Worm (Caenorhabditis elegans): ENCODE data around the gene srd-42.
A peak's percentile ranks its signal among the peaks of the same experiment; 100 is the strongest.

Gene srd-42

DNA sequence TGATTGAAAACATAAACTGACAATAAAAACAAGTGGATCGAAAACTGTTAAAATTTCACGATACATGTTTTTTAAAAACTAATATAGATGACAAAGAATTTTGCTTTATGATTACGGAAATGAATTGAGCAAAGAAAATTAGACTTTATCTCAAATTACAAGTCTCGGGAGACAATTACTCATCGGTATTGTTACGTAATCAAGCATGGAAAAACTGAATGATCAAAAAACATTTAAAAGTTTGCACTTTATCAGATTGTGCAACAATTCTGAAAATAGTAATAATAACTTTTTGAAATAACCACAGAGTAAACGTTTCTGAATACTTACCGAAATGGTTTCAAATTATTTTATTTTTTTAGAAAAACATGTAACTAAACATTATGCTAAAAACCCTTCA is 2.5 kb upstream of the srd-42 start, which contains the start of gene srd-43:
TSS of gene srd-43 (minus strand) at position 66 of the 400 bp plus-strand sequence.
- TF ChIP-seq F57C9.4 (tag; optimal IDR thresholded peaks at IDR 0.05) (no peak), F33H1.4 (GFP tag; IDR thresholded peaks at IDR 0.05) (no peak), hlh-26 (GFP tag; conservative IDR thresholded peaks at IDR 0.05) (no peak), ceh-79 (tag; optimal IDR thresholded peaks at IDR 0.05) (no peak), Y67H2A.10 (GFP tag; conservative IDR thresholded peaks at IDR 0.05) (no peak), madf-10 (tag; optimal IDR thresholded peaks at IDR 0.05) (no peak), lsy-27 (tag; optimal IDR thresholded peaks at IDR 0.05; ENCODE audit: borderline replicate concordance, insufficient read depth) (no peak), efl-1 (GFP tag; optimal IDR thresholded peaks at IDR 0.05) (no peak), snpc-4 (GFP tag; optimal IDR thresholded peaks at IDR 0.05) (no peak), snpc-4 (tag; optimal IDR thresholded peaks at IDR 0.05) (no peak), hmg-1.2 (GFP tag; IDR thresholded peaks at IDR 0.05) (no peak), lin-54 (GFP tag; optimal IDR thresholded peaks at IDR 0.05) (no peak), F55B11.4 (tag; optimal IDR thresholded peaks at IDR 0.05; ENCODE audit: borderline replicate concordance, insufficient read depth) (no peak), ztf-26 (tag; optimal IDR thresholded peaks at IDR 0.05) (no peak)

DNA sequence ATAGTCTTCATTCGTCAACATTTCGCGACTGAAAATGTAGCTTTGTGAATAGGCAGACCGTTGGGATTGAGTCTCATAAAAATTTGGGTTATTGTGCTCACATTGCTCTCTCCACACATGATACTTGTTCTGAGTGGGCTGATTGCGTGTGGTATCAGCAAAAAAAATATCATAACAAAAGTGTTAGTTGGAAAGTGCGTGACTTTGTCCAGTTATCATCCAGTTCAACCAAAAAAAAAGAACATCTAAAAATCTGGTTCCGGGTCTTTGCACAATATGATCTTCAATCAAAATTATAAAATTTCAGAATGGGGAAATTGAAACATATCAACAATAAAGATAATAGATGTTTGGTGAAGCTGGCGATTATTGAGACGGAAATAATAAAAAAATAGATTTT is 2.8 kb downstream of the srd-42 start, which contains the start of gene srd-39:
TSS of gene srd-39 (minus strand) at position 101 of the 400 bp plus-strand sequence.
- TF ChIP-seq F52B5.7 (tag; optimal IDR thresholded peaks at IDR 0.05) (no peak), ekl-4 (GFP tag; IDR thresholded peaks at IDR 0.05) (no peak), K11D2.4 (GFP tag; IDR thresholded peaks at IDR 0.05) (no peak), let-607 (tag; optimal IDR thresholded peaks at IDR 0.05) (no peak), lsl-1 (GFP tag; optimal IDR thresholded peaks at IDR 0.05) (no peak), ceh-91 (GFP tag; IDR thresholded peaks at IDR 0.05) (no peak), hlh-26 (GFP tag; conservative IDR thresholded peaks at IDR 0.05) (no peak), attf-3 (GFP tag; conservative IDR thresholded peaks at IDR 0.05) (no peak), F55B11.4 (tag; optimal IDR thresholded peaks at IDR 0.05; ENCODE audit: borderline replicate concordance, insufficient read depth) (no peak), T26A5.8 (tag; optimal IDR thresholded peaks at IDR 0.05) (no peak), hmg-20 (GFP tag; IDR thresholded peaks at IDR 0.05) (no peak)

DNA sequence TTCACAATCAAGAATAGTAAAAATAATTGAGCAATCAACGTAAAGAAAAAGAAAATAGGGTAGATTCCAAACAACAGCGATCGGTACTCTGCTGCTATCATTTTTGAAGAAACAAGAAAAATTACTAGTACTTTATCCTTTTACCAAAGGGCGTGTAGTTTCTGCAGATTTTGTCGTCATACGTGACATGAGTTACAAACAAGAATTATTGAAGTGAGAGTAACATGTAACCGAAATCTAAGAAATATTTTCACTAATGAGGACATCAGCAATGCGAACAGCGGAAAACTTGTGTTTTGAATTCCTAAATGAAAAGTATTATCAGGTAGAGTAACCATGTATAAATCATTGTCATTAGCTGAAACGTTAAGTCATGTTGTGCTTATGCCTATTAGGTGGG is 8.6 kb downstream of the srd-42 start, which contains the start of gene srd-36:
TSS of gene srd-36 (minus strand) at position 101 of the 400 bp plus-strand sequence.
- TF ChIP-seq hlh-12 (tag; optimal IDR thresholded peaks at IDR 0.05) (no peak), mes-4 (tag; optimal IDR thresholded peaks at IDR 0.05) (no peak), ztf-22 (GFP tag; optimal IDR thresholded peaks at IDR 0.05) (no peak)

- TF ChIP-seq ekl-4 (GFP tag; IDR thresholded peaks at IDR 0.05), result no peak
- TF ChIP-seq B0261.1 (tag; optimal IDR thresholded peaks at IDR 0.05), result peak; percentile 68
- peak in 1 of 2 experiments; percentile 32 for TF ChIP-seq rec-8 (tag; optimal IDR thresholded peaks at IDR 0.05)
- TF ChIP-seq snpc-3.4 (tag; optimal IDR thresholded peaks at IDR 0.05), result peak; percentile 35
- TF ChIP-seq him-1 (tag; optimal IDR thresholded peaks at IDR 0.05), result peak; percentile 40
- no peak for TF ChIP-seq ama-1 (optimal IDR thresholded peaks at IDR 0.05)
- no peak for TF ChIP-seq ama-1 (GFP tag; optimal IDR thresholded peaks at IDR 0.05)
- TF ChIP-seq ets-4 (GFP tag; optimal IDR thresholded peaks at IDR 0.05), result no peak
- TF ChIP-seq snpc-4 (GFP tag; optimal IDR thresholded peaks at IDR 0.05), result peak; percentile 43
- peak in 1 of 4 experiments; percentile 58 for TF ChIP-seq snpc-4 (tag; optimal IDR thresholded peaks at IDR 0.05)
- TF ChIP-seq rpc-1 (optimal IDR thresholded peaks at IDR 0.05), result peak; percentile 79
- TF ChIP-seq rpc-1 (tag; optimal IDR thresholded peaks at IDR 0.05), result peak; percentile 94
- peak; percentile 8 for TF ChIP-seq nhr-179 (tag; optimal IDR thresholded peaks at IDR 0.05)
- TF ChIP-seq hrde-1 (tag; optimal IDR thresholded peaks at IDR 0.05; ENCODE audit: borderline replicate concordance), result no peak
- TF ChIP-seq mes-4 (tag; optimal IDR thresholded peaks at IDR 0.05), result peak; percentile 51
- TF ChIP-seq D2030.7 (GFP tag; IDR thresholded peaks at IDR 0.05), result peak; percentile 41; the same call in 1 of the 2 replicates
- peak; percentile 75 for TF ChIP-seq die-1 (tag; optimal IDR thresholded peaks at IDR 0.05)
- no peak for TF ChIP-seq hlh-26 (GFP tag; conservative IDR thresholded peaks at IDR 0.05)
- peak; percentile 81 for TF ChIP-seq lin-26 (GFP tag; IDR thresholded peaks at IDR 0.05)
- TF ChIP-seq sea-2 (GFP tag; IDR thresholded peaks at IDR 0.05), result no peak
- no peak for TF ChIP-seq cebp-1 (GFP tag; IDR thresholded peaks at IDR 0.05)
- no peak for TF ChIP-seq cebp-1 (tag; optimal IDR thresholded peaks at IDR 0.05)
- peak; percentile 4 for TF ChIP-seq T07F8.4 (tag; optimal IDR thresholded peaks at IDR 0.05)
Measured at ce11 chrX:13293023-13293422, 10.2 kb downstream of the srd-42 start.
